Fruit fly (Drosophila melanogaster) whole organism, embryonic: ENCODE measurements around the gene CG11668.

ENCODE experiments used
- Bgb ChIP-seq: fragments of 200-800 bp; sonication (Bioruptor generic); IDR thresholded peaks from 2 replicates; pipeline ENCODE4 v1.3.6; 2022; ENCODE audit warnings: missing biosample characterization, missing genetic modification characterization; ENCODE audit not compliant: partially characterized antibody
- CG10274 ChIP-seq: fragments of 200-800 bp; sonication (Bioruptor generic); optimal IDR thresholded peaks from 3 replicates; lab custom pipeline; 2017; ENCODE audit warnings: missing biosample characterization, mild to moderate bottlenecking, missing genetic modification characterization
- CG11456 ChIP-seq: fragments of 200-800 bp; sonication (Bioruptor generic); IDR thresholded peaks from 3 replicates; pipeline ENCODE4 v1.3.6; 2022; ENCODE audit warnings: missing biosample characterization, missing genetic modification characterization
- CG12155 ChIP-seq: fragments of 200-800 bp; sonication (Bioruptor generic); optimal IDR thresholded peaks from 3 replicates; lab custom pipeline; 2016; ENCODE audit warnings: missing biosample characterization, missing genetic modification characterization
- CG13287 ChIP-seq: fragments of 200-800 bp; sonication (Bioruptor generic); IDR thresholded peaks from 2 replicates; pipeline ENCODE4 v1.3.6; 2022; ENCODE audit warnings: missing biosample characterization, missing genetic modification characterization; ENCODE audit not compliant: partially characterized antibody
- CG13296 ChIP-seq: fragments of 200-800 bp; sonication (Bioruptor generic); optimal IDR thresholded peaks from 3 replicates; lab custom pipeline; 2018; ENCODE audit warnings: missing biosample characterization, mild to moderate bottlenecking, missing genetic modification characterization
- CG15601 ChIP-seq: fragments of 200-800 bp; sonication (Bioruptor generic); optimal IDR thresholded peaks from 3 replicates; lab custom pipeline; 2019; ENCODE audit warnings: missing biosample characterization, mild to moderate bottlenecking, missing genetic modification characterization, moderate library complexity
- CG1647 ChIP-seq: fragments of 200-800 bp; sonication (Bioruptor generic); optimal IDR thresholded peaks from 3 replicates; lab custom pipeline; 2016; ENCODE audit warnings: missing biosample characterization, missing genetic modification characterization
- CG16813 ChIP-seq: fragments of 200-800 bp; sonication (Bioruptor generic); IDR thresholded peaks from 3 replicates; pipeline ENCODE4 v1.3.6; 2022; ENCODE audit warnings: missing biosample characterization, missing genetic modification characterization; ENCODE audit not compliant: partially characterized antibody
- CG17328 ChIP-seq: fragments of 200-800 bp; sonication (Bioruptor generic); IDR thresholded peaks from 2 replicates; pipeline ENCODE4 v1.3.6; 2022; ENCODE audit warnings: missing biosample characterization, missing genetic modification characterization
- CG17385 ChIP-seq: fragments of 200-800 bp; sonication (Bioruptor generic); optimal IDR thresholded peaks from 3 replicates; lab custom pipeline; 2018; ENCODE audit warnings: missing biosample characterization, mild to moderate bottlenecking, missing genetic modification characterization
- CG1832 ChIP-seq: fragments of 200-800 bp; sonication (Bioruptor generic); optimal IDR thresholded peaks from 2 replicates; lab custom pipeline; 2017; ENCODE audit warnings: missing biosample characterization, mild to moderate bottlenecking, missing genetic modification characterization, inconsistent platforms
- CG30020 ChIP-seq: fragments of 200-800 bp; optimal IDR thresholded peaks from 2 replicates; lab custom pipeline; 2019; ENCODE audit warnings: missing biosample characterization, mild to moderate bottlenecking, missing genetic modification characterization, moderate library complexity
- CG33213 ChIP-seq: fragments of 200-800 bp; sonication (Bioruptor generic); optimal IDR thresholded peaks from 3 replicates; lab custom pipeline; 2016; ENCODE audit warnings: missing biosample characterization, missing genetic modification characterization
- CG34224 ChIP-seq: fragments of 200-800 bp; sonication (Bioruptor generic); IDR thresholded peaks from 3 replicates; pipeline ENCODE4 v1.3.6; 2022; ENCODE audit warnings: missing biosample characterization, missing genetic modification characterization; ENCODE audit not compliant: partially characterized antibody
- CG9727 ChIP-seq: fragments of 200-800 bp; sonication (Bioruptor generic); optimal IDR thresholded peaks from 3 replicates; lab custom pipeline; 2017; ENCODE audit warnings: missing biosample characterization, mild to moderate bottlenecking, missing genetic modification characterization
- CG9817 ChIP-seq: fragments of 200-800 bp; sonication (Bioruptor generic); optimal IDR thresholded peaks from 2 replicates; lab custom pipeline; 2018; ENCODE audit warnings: missing biosample characterization, mild to moderate bottlenecking, missing genetic modification characterization, moderate library complexity
- CHES-1-like ChIP-seq: fragments of 200-800 bp; sonication (Bioruptor generic); optimal IDR thresholded peaks from 2 replicates; lab custom pipeline; 2016; ENCODE audit warnings: missing biosample characterization, missing genetic modification characterization
- Fer1 ChIP-seq: fragments of 200-800 bp; sonication (Bioruptor generic); optimal IDR thresholded peaks from 2 replicates; lab custom pipeline; 2017; ENCODE audit warnings: missing biosample characterization, mild to moderate bottlenecking, missing genetic modification characterization
- Hsf ChIP-seq: fragments of 200-800 bp; sonication (Bioruptor generic); optimal IDR thresholded peaks from 3 replicates; lab custom pipeline; 2016; ENCODE audit warnings: missing biosample characterization, missing genetic modification characterization
- Lhr ChIP-seq: fragments of 200-800 bp; sonication (Bioruptor generic); optimal IDR thresholded peaks from 3 replicates; lab custom pipeline; 2017; ENCODE audit warnings: mild to moderate bottlenecking, missing biosample characterization, missing genetic modification reagents, missing genetic modification characterization
- Meics ChIP-seq: fragments of 200-800 bp; sonication (Bioruptor generic); optimal IDR thresholded peaks from 2 replicates; lab custom pipeline; 2017; ENCODE audit warnings: missing biosample characterization, mild to moderate bottlenecking, missing genetic modification characterization
- Pdp1 ChIP-seq, 2 experiments: fragments of 200-800 bp; sonication (Bioruptor generic); optimal IDR thresholded peaks; 3 replicates each; lab custom pipeline; 2016; ENCODE audit warnings: missing biosample characterization in 2 of 2, missing genetic modification characterization in 2 of 2, mild to moderate bottlenecking in 1 of 2, moderate library complexity in 1 of 2
- Spps ChIP-seq: fragments of 200-800 bp; sonication (Bioruptor generic); optimal IDR thresholded peaks from 2 replicates; lab custom pipeline; 2018; ENCODE audit warnings: missing biosample characterization, mild to moderate bottlenecking, missing genetic modification characterization
- Tbp ChIP-seq: fragments of >200 bp; optimal IDR thresholded peaks from 2 replicates; lab custom pipeline; 2018; ENCODE audit warnings: missing biosample characterization, missing genetic modification characterization
- Xbp1 ChIP-seq: fragments of 200-800 bp; sonication (Bioruptor generic); optimal IDR thresholded peaks from 3 replicates; lab custom pipeline; 2016; ENCODE audit warnings: missing biosample characterization, mild to moderate bottlenecking, missing genetic modification characterization
- br ChIP-seq: fragments of >200 bp; optimal IDR thresholded peaks from 2 replicates; lab custom pipeline; 2017
- cato ChIP-seq: fragments of 200-800 bp; sonication (Bioruptor generic); optimal IDR thresholded peaks from 2 replicates; lab custom pipeline; 2016; ENCODE audit warnings: missing biosample characterization, missing genetic modification characterization, borderline replicate concordance
- caup ChIP-seq: fragments of 200-800 bp; sonication (Bioruptor generic); optimal IDR thresholded peaks from 3 replicates; lab custom pipeline; 2017; ENCODE audit warnings: missing biosample characterization, mild to moderate bottlenecking, missing genetic modification characterization, moderate library complexity; ENCODE audit not compliant: severe bottlenecking
- chif ChIP-seq, 2 experiments: fragments of 200-800 bp; sonication (Bioruptor generic); optimal IDR thresholded peaks; 3 replicates each; lab custom pipeline; 2016; ENCODE audit warnings: missing biosample characterization in 2 of 2, missing genetic modification characterization in 2 of 2
- chinmo ChIP-seq: fragments of 200-800 bp; sonication (Bioruptor generic); IDR thresholded peaks from 4 replicates; pipeline ENCODE4 v1.3.6; 2022; ENCODE audit warnings: missing biosample characterization, missing genetic modification characterization; ENCODE audit not compliant: partially characterized antibody
- crp ChIP-seq, 2 experiments: fragments of 200-800 bp; sonication (Bioruptor generic); optimal IDR thresholded peaks; 2 replicates in 1 of 2; 3 replicates in 1 of 2; lab custom pipeline; 2017; ENCODE audit warnings: missing biosample characterization in 2 of 2, missing genetic modification characterization in 2 of 2, mild to moderate bottlenecking in 1 of 2, moderate library complexity in 1 of 2
- disco-r ChIP-seq: fragments of 200-800 bp; sonication (Bioruptor generic); optimal IDR thresholded peaks from 2 replicates; lab custom pipeline; 2016; ENCODE audit warnings: missing biosample characterization, missing genetic modification characterization
- dm ChIP-seq: fragments of 200-800 bp; sonication (Bioruptor generic); optimal IDR thresholded peaks from 3 replicates; lab custom pipeline; 2016; ENCODE audit warnings: missing biosample characterization, missing genetic modification characterization
- gfzf ChIP-seq: fragments of 200-800 bp; sonication (Bioruptor generic); optimal IDR thresholded peaks from 2 replicates; lab custom pipeline; 2016; ENCODE audit warnings: missing biosample characterization, mild to moderate bottlenecking, missing genetic modification characterization, moderate library complexity
- hb ChIP-seq: fragments of 200-800 bp; sonication (Bioruptor generic); IDR thresholded peaks from 3 replicates; pipeline ENCODE4 v1.3.6; 2022; ENCODE audit warnings: missing biosample characterization, missing genetic modification characterization; ENCODE audit not compliant: partially characterized antibody
- insv ChIP-seq, 2 experiments: fragments of 200-800 bp; sonication (Bioruptor generic); optimal IDR thresholded peaks; 3 replicates each; lab custom pipeline; 2016 to 2018; ENCODE audit warnings: missing biosample characterization in 2 of 2, missing genetic modification characterization in 2 of 2
- inv ChIP-seq: fragments of 200-800 bp; sonication (Bioruptor generic); IDR thresholded peaks from 2 replicates; pipeline ENCODE4 v1.3.6; 2022; ENCODE audit warnings: missing biosample characterization, missing genetic modification characterization; ENCODE audit not compliant: partially characterized antibody
- lov ChIP-seq, 2 experiments: fragments of 200-800 bp in 1 of 2; fragments of >200 bp in 1 of 2; sonication (Bioruptor generic) in 1 of 2; IDR thresholded peaks in 1 of 2; optimal IDR thresholded peaks in 1 of 2; 2 replicates in 1 of 2; 3 replicates in 1 of 2; pipeline versions ENCODE4 v1.3.6 to Lab custom; 2017 to 2022; ENCODE audit warnings: missing biosample characterization in 1 of 2, missing genetic modification characterization in 1 of 2
- nau ChIP-seq: fragments of 200-800 bp; sonication (Bioruptor generic); optimal IDR thresholded peaks from 3 replicates; lab custom pipeline; 2017; ENCODE audit warnings: missing biosample characterization, mild to moderate bottlenecking, missing genetic modification characterization, missing genetic modification reagents
- pho ChIP-seq: fragments of 200-800 bp; sonication (Bioruptor generic); optimal IDR thresholded peaks from 2 replicates; lab custom pipeline; 2016; ENCODE audit warnings: missing biosample characterization, missing genetic modification characterization
- prd ChIP-seq, 3 experiments: fragments of >200 bp in 2 of 3; fragments of 200-800 bp in 1 of 3; sonication (Bioruptor generic) in 1 of 3; optimal IDR thresholded peaks in 2 of 3; IDR thresholded peaks in 1 of 3; 2 replicates in 2 of 3; 3 replicates in 1 of 3; pipeline versions ENCODE4 v1.3.6 to Lab custom; 2017 to 2022; ENCODE audit warnings: missing biosample characterization in 1 of 3, missing genetic modification characterization in 1 of 3
- repo ChIP-seq: fragments of 200-800 bp; sonication (Bioruptor generic); optimal IDR thresholded peaks from 2 replicates; lab custom pipeline; 2016; ENCODE audit warnings: missing biosample characterization, missing genetic modification characterization
- shn ChIP-seq: fragments of 200-800 bp; sonication (Bioruptor generic); optimal IDR thresholded peaks from 3 replicates; lab custom pipeline; 2016; ENCODE audit warnings: missing biosample characterization, missing genetic modification characterization
- vvl ChIP-seq: fragments of 200-800 bp; sonication (Bioruptor generic); IDR thresholded peaks from 2 replicates; pipeline ENCODE4 v1.3.6; 2022; ENCODE audit warnings: missing biosample characterization, missing genetic modification characterization

Gene CG11668

DNA sequence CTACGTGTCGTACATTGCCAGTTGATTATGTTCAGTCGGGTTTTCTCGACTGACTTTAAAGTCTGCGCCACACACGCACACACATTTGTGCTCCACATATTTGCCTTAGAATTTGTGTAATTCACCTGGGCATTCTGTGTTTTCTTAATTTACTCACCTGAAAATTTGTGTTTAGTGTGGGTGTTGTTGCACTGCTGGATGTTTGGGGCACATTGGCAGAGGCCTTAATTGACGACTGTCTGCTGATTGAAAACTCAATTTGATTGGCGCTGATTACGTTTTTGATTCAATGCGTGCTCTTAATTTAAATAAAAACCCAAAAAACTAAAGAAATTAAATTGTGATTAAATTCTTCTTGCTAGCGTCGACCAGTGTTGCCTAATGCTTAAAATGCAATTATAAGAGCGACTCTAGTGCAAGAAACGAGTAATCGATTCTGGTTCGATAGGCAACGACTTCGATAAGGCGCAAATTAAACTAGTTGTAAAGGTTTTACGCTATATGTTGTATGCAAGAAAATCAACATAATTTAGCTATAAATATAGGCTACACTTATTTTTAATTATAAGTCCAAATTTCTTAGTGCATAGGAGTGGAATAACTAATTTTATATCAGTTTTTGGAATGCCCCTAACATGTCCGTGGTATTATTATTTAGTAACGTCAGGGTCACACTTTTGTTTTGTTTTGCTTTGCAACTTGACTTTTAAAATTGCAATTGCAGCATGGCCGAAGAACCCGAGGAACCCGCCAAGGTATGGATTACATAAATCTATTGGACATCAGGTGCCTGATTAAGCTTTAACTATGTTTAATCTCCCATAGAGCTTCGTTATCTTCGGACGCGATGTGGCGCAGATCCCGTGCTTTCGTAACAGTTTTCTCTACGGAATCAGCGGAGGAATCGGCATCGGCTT lies 7.7 kb upstream of the CG11668 start, which contains the start of the genes CG46281 and CG46280 (continued):
- 0 out of 2 replicates have a peak, but pooled peaks have one; percentile 28 for TF ChIP-seq Bgb
- peak; percentile 12 for TF ChIP-seq shn (GFP tag; lab: Kevin White, UChicago)
- peak; percentile 31 to 78 for TF ChIP-seq Pdp1 (GFP tag; optimal IDR thresholded peaks at IDR 0.05; lab: Kevin White, UChicago)
- TF ChIP-seq CG1647 (GFP tag; lab: Kevin White, UChicago), result peak; percentile 25
- TF ChIP-seq crp (GFP tag; optimal IDR thresholded peaks at IDR 0.05; lab: Kevin White, UChicago), result no peak
- TF ChIP-seq Lhr, result no peak
- peak; percentile 32 for TF ChIP-seq Tbp
- no peak for TF ChIP-seq br (lab: Kevin White, UChicago)
- TF ChIP-seq CHES-1-like (GFP tag; lab: Kevin White, UChicago), result peak; percentile 76
- peak; percentile 67; the same call in 2 of the 3 replicates for TF ChIP-seq hb (GFP tag; lab: Robert Waterston, UW)
- no peak for TF ChIP-seq chinmo (GFP tag; lab: Robert Waterston, UW)
- no peak for TF ChIP-seq Meics
- TF ChIP-seq Spps (tag; lab: Kevin White, UChicago), result no peak
- TF ChIP-seq CG30020 (tag; lab: Kevin White, UChicago), result peak; percentile 74
- no peak for TF ChIP-seq dm (GFP tag; lab: Kevin White, UChicago)
- no peak for TF ChIP-seq CG13296
- TF ChIP-seq prd (optimal IDR thresholded peaks at IDR 0.05; lab: Kevin White, UChicago), result no peak
- TF ChIP-seq prd (GFP tag; IDR thresholded peaks at IDR 0.05; lab: Robert Waterston, UW), result no peak
- peak; percentile 1 for TF ChIP-seq cato (GFP tag; lab: Kevin White, UChicago)
- no peak for TF ChIP-seq nau
- peak; percentile 2 for TF ChIP-seq disco-r (GFP tag; lab: Kevin White, UChicago)
- TF ChIP-seq Xbp1 (GFP tag; lab: Kevin White, UChicago), result peak; percentile 50
- peak; percentile 20 for TF ChIP-seq Fer1 (GFP tag; lab: Kevin White, UChicago)
- no peak for TF ChIP-seq CG12155 (GFP tag; lab: Kevin White, UChicago)
- no peak for TF ChIP-seq caup (GFP tag; lab: Kevin White, UChicago)
- TF ChIP-seq CG34224 (GFP tag; lab: Robert Waterston, UW), result peak; percentile 58; the same call in 2 of the 3 replicates
- TF ChIP-seq insv (GFP tag; optimal IDR thresholded peaks at IDR 0.05; lab: Kevin White, UChicago), result peak in 1 of 2 experiments; percentile 12
- peak in 1 of 2 experiments; percentile 38 for TF ChIP-seq chif (GFP tag; optimal IDR thresholded peaks at IDR 0.05; lab: Kevin White, UChicago)
- no peak for TF ChIP-seq CG15601 (tag; lab: Kevin White, UChicago)
- 0 out of 2 replicates have a peak, but pooled peaks have one; percentile 18 for TF ChIP-seq vvl
- TF ChIP-seq Hsf (GFP tag; lab: Kevin White, UChicago), result peak; percentile 45
- no peak for TF ChIP-seq CG11456 (GFP tag; lab: Robert Waterston, UW)
- TF ChIP-seq CG13287 (GFP tag; lab: Robert Waterston, UW), result peak; percentile 82
- 0 out of 2 replicates have a peak, but pooled peaks have one; percentile 24 for TF ChIP-seq inv
- TF ChIP-seq CG1832, result no peak
- TF ChIP-seq CG17385 (GFP tag; lab: Kevin White, UChicago), result peak; percentile 42
- TF ChIP-seq pho (GFP tag; lab: Kevin White, UChicago), result peak; percentile 47
- TF ChIP-seq CG33213 (GFP tag; lab: Kevin White, UChicago), result peak; percentile 24
- TF ChIP-seq CG9817, result no peak
- no peak for TF ChIP-seq CG10274 (GFP tag; lab: Kevin White, UChicago)
- TF ChIP-seq gfzf (GFP tag; lab: Kevin White, UChicago), result peak; percentile 78
- TF ChIP-seq CG17328 (GFP tag; lab: Robert Waterston, UW), result no peak
- peak; percentile 52; the same call in 2 of the 3 replicates for TF ChIP-seq CG16813 (GFP tag; lab: Robert Waterston, UW)
- peak; percentile 9 for TF ChIP-seq repo (GFP tag; lab: Kevin White, UChicago)
- TF ChIP-seq CG9727 (GFP tag; lab: Kevin White, UChicago), result no peak
- no peak for TF ChIP-seq lov (optimal IDR thresholded peaks at IDR 0.05; lab: Kevin White, UChicago)
- no peak for TF ChIP-seq lov (GFP tag; IDR thresholded peaks at IDR 0.05; lab: Robert Waterston, UW)
